Worm (Caenorhabditis elegans) whole organism, L2 larva: ENCODE data around the gene T24H10.1.

Experiments
- alr-1 ChIP-seq: fragments of 150-350 bp; optimal IDR thresholded peaks from 2 replicates; lab custom pipeline; 2014; ENCODE audit warnings: missing biosample characterization, missing genetic modification characterization
- crh-2 ChIP-seq: sonication (generic microtip); optimal IDR thresholded peaks from 2 replicates; lab custom pipeline; 2017; ENCODE audit warnings: missing biosample characterization, missing genetic modification characterization
- lin-39 ChIP-seq: fragments of 150-350 bp; optimal IDR thresholded peaks from 2 replicates; lab custom pipeline; 2014; ENCODE audit warnings: missing biosample characterization, missing genetic modification reagents, missing genetic modification characterization
- nhr-237 ChIP-seq: fragments of 150-350 bp; optimal IDR thresholded peaks from 2 replicates; lab custom pipeline; 2014; ENCODE audit warnings: missing biosample characterization, missing genetic modification characterization
- nhr-25 ChIP-seq: fragments of 150-350 bp; sonication (generic microtip); optimal IDR thresholded peaks from 3 replicates; lab custom pipeline; 2014; ENCODE audit warnings: missing biosample characterization, missing genetic modification characterization
- ztf-11 ChIP-seq: sonication (generic microtip); optimal IDR thresholded peaks from 2 replicates; lab custom pipeline; 2017; ENCODE audit warnings: missing biosample characterization, missing genetic modification characterization

- TF ChIP-seq crh-2 (tag; lab: Kevin White, UChicago): no peak
- no peak for TF ChIP-seq nhr-237 (tag; lab: Kevin White, UChicago)
- TF ChIP-seq alr-1 (tag; lab: Kevin White, UChicago): no peak
- no peak for TF ChIP-seq ztf-11 (tag; lab: Kevin White, UChicago)
- no peak for TF ChIP-seq nhr-25 (tag; lab: Kevin White, UChicago)
- no peak for TF ChIP-seq lin-39
Measured at ce11 chrII:9107095-9107769, 8.1 kb downstream of the T24H10.1 start, which contains the start of gene dyrb-1.
